Worm (Caenorhabditis elegans): ENCODE measurements around the gene nas-16.

ce11 chrV:11383032-11383431 lies 9.1 kb upstream of the nas-16 start, which contains the start of gene F55C10.5:
- TF ChIP-seq W03F9.2 (tag; optimal IDR thresholded peaks at IDR 0.05) = no peak
- no peak for TF ChIP-seq him-1 (tag; optimal IDR thresholded peaks at IDR 0.05)
- TF ChIP-seq dao-5 (tag; optimal IDR thresholded peaks at IDR 0.05) = no peak
